Worm (Caenorhabditis elegans): Measurements from ENCODE around the gene srh-4.

Gene srh-4

DNA sequence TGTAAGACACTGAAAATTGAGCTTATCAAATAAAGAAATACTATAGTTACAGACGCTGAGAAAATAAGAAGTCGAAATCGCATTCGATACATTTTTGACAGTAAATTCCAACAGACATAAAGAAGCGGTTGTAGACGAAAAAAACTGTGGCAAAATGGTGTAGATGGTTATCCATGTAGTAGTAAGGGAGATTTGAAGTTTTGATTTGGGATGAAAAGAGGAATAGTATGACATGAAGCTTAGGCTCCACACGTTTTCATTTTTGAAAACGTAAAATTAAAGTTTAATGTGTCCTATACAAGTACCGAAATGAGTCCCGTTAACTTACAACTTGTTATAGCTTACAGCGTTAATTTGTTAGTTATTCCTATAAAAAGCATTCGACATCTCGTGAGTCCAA is 16.2 kb upstream of the srh-4 start, which contains the start of gene K09D9.9:
TSS of gene K09D9.9 (minus strand) at position 101 of the 400 bp plus-strand sequence.
- TF ChIP-seq ztf-29 (GFP tag; IDR thresholded peaks at IDR 0.05) (no peak), cog-1 (tag; optimal IDR thresholded peaks at IDR 0.05) (no peak), flt-1 (GFP tag; IDR thresholded peaks at IDR 0.05) (no peak), T22C8.4 (GFP tag; IDR thresholded peaks at IDR 0.05) (no peak), ref-1 (GFP tag; conservative IDR thresholded peaks at IDR 0.05) (no peak), tab-1 (GFP tag; IDR thresholded peaks at IDR 0.05) (no peak), klf-2 (GFP tag; conservative IDR thresholded peaks at IDR 0.05) (no peak)

- no peak for TF ChIP-seq tab-1 (GFP tag; IDR thresholded peaks at IDR 0.05)
- no peak for TF ChIP-seq flt-1 (GFP tag; IDR thresholded peaks at IDR 0.05)
- TF ChIP-seq ztf-29 (GFP tag; IDR thresholded peaks at IDR 0.05): no peak
- TF ChIP-seq med-1 (GFP tag; optimal IDR thresholded peaks at IDR 0.05; ENCODE audit: insufficient read depth): no peak
- TF ChIP-seq cog-1 (tag; optimal IDR thresholded peaks at IDR 0.05): no peak
- no peak for TF ChIP-seq T22C8.4 (GFP tag; IDR thresholded peaks at IDR 0.05)
- TF ChIP-seq ztf-23 (GFP tag; IDR thresholded peaks at IDR 0.05): no peak
These were observed 14.4 kb upstream of the srh-4 start, which contains the start of gene srx-62 for ce11 chrV:3995838-3996237. TSS of gene srx-62 (minus strand) at chrV:3995938.

- TF ChIP-seq med-1 (GFP tag; optimal IDR thresholded peaks at IDR 0.05; ENCODE audit: insufficient read depth) (no peak), cog-1 (tag; optimal IDR thresholded peaks at IDR 0.05) (no peak), ztf-23 (GFP tag; IDR thresholded peaks at IDR 0.05) (no peak), tab-1 (GFP tag; IDR thresholded peaks at IDR 0.05) (no peak), flt-1 (GFP tag; IDR thresholded peaks at IDR 0.05) (no peak), ref-1 (GFP tag; conservative IDR thresholded peaks at IDR 0.05) (no peak), T22C8.4 (GFP tag; IDR thresholded peaks at IDR 0.05) (no peak), ztf-29 (GFP tag; IDR thresholded peaks at IDR 0.05) (no peak), klf-2 (GFP tag; conservative IDR thresholded peaks at IDR 0.05) (no peak)
These were observed 5.7 kb upstream of the srh-4 start for ce11 chrV:4004577-4004976.

DNA sequence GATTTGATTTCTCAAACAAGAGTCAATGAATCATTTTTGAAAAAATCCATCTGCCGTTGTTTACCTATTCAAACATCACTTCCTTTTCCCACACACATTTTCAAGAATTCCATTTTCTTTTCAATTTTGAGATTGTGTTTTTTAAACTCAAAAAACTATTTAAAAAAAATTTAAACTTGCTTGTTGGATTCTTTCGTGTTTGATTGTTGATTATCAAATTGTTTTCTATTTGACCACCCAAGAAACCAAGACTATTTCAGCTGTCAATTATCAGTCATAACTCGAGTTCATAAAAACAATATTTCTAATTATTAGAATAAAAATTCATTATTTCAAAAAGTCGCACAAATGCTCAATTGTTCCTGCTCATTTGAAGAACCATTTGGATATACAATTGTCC is 5.1 kb upstream of the srh-4 start, which contains the start of gene srh-8:
TSS of gene srh-8 (plus strand) at position 301 of the 400 bp plus-strand sequence.
- TF ChIP-seq ztf-23 (GFP tag; IDR thresholded peaks at IDR 0.05) (no peak), ref-1 (GFP tag; conservative IDR thresholded peaks at IDR 0.05) (no peak), tab-1 (GFP tag; IDR thresholded peaks at IDR 0.05) (no peak), flt-1 (GFP tag; IDR thresholded peaks at IDR 0.05) (no peak), ztf-29 (GFP tag; IDR thresholded peaks at IDR 0.05) (no peak), med-1 (GFP tag; optimal IDR thresholded peaks at IDR 0.05; ENCODE audit: insufficient read depth) (no peak), klf-2 (GFP tag; conservative IDR thresholded peaks at IDR 0.05) (no peak), cog-1 (tag; optimal IDR thresholded peaks at IDR 0.05) (no peak), T22C8.4 (GFP tag; IDR thresholded peaks at IDR 0.05) (no peak)

DNA sequence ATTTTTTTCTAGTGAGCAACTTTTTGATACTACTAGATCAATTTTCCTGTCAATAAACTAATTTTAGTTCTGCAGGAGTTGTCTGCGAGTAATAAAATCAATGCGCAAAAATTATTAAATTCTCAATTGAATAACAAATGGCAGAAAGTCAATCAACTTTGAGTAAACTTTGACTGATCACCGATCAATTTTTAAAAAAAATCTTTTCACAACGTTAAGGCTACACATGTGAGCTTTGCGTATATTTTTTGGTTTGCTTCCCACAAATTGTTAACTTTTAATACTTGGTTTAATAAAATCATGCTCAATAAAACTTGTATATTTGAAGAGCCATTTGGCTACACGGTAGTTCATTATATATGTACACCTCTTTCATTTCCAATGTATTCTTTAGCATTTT is 2.3 kb upstream of the srh-4 start, which contains the start of gene srh-7:
TSS of gene srh-7 (plus strand) at position 301 of the 400 bp plus-strand sequence.
- TF ChIP-seq klf-2 (GFP tag; conservative IDR thresholded peaks at IDR 0.05) (no peak), flt-1 (GFP tag; IDR thresholded peaks at IDR 0.05) (no peak), med-1 (GFP tag; optimal IDR thresholded peaks at IDR 0.05; ENCODE audit: insufficient read depth) (no peak), ztf-23 (GFP tag; IDR thresholded peaks at IDR 0.05) (no peak), ztf-29 (GFP tag; IDR thresholded peaks at IDR 0.05) (no peak), T22C8.4 (GFP tag; IDR thresholded peaks at IDR 0.05) (no peak), tab-1 (GFP tag; IDR thresholded peaks at IDR 0.05) (no peak), cog-1 (tag; optimal IDR thresholded peaks at IDR 0.05) (no peak), ref-1 (GFP tag; conservative IDR thresholded peaks at IDR 0.05) (no peak)

DNA sequence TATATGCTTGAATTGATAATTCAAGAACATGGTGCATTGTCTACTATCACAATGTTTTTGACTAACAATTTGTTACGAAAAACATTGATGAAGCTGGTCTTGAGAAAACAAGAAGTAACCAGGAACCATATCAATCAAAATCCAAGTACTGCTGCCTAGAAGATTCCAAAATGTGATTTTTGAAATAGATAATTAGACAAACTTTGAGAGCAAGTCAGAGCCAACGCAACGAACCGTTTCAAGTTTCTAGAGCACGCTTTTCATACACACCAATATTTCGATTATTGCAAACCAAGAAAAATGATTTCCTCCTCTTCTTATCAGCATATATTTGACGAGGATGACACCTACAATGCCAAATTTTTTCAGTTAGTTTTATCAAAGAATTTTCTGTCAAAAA is 6.5 kb downstream of the srh-4 start, which contains the start of gene srw-89:
TSS of gene srw-89 (plus strand) at position 301 of the 400 bp plus-strand sequence.
- no peak for TF ChIP-seq T22C8.4 (GFP tag; IDR thresholded peaks at IDR 0.05)
- TF ChIP-seq cog-1 (tag; optimal IDR thresholded peaks at IDR 0.05): no peak
- no peak for TF ChIP-seq med-1 (GFP tag; optimal IDR thresholded peaks at IDR 0.05; ENCODE audit: insufficient read depth)
- no peak for TF ChIP-seq flt-1 (GFP tag; IDR thresholded peaks at IDR 0.05)
- no peak for TF ChIP-seq klf-2 (GFP tag; conservative IDR thresholded peaks at IDR 0.05)
- no peak for TF ChIP-seq ref-1 (GFP tag; conservative IDR thresholded peaks at IDR 0.05)
- TF ChIP-seq ztf-23 (GFP tag; IDR thresholded peaks at IDR 0.05): no peak
- no peak for TF ChIP-seq ztf-29 (GFP tag; IDR thresholded peaks at IDR 0.05)
- no peak for TF ChIP-seq tab-1 (GFP tag; IDR thresholded peaks at IDR 0.05)

- TF ChIP-seq T22C8.4 (GFP tag; IDR thresholded peaks at IDR 0.05) (no peak), ztf-29 (GFP tag; IDR thresholded peaks at IDR 0.05) (no peak), med-1 (GFP tag; optimal IDR thresholded peaks at IDR 0.05; ENCODE audit: insufficient read depth) (no peak), ztf-23 (GFP tag; IDR thresholded peaks at IDR 0.05) (no peak)
These were observed 8.3 kb downstream of the srh-4 start for ce11 chrV:4018591-4018990.

- no peak for TF ChIP-seq ref-1 (GFP tag; conservative IDR thresholded peaks at IDR 0.05)
- TF ChIP-seq tab-1 (GFP tag; IDR thresholded peaks at IDR 0.05): no peak
- TF ChIP-seq med-1 (GFP tag; optimal IDR thresholded peaks at IDR 0.05; ENCODE audit: insufficient read depth): no peak
- no peak for TF ChIP-seq cog-1 (tag; optimal IDR thresholded peaks at IDR 0.05)
These were observed 8.9 kb downstream of the srh-4 start, which contains the start of gene K09D9.3 for ce11 chrV:4019188-4019587. TSS of gene K09D9.3 (plus strand) at chrV:4019488.

DNA sequence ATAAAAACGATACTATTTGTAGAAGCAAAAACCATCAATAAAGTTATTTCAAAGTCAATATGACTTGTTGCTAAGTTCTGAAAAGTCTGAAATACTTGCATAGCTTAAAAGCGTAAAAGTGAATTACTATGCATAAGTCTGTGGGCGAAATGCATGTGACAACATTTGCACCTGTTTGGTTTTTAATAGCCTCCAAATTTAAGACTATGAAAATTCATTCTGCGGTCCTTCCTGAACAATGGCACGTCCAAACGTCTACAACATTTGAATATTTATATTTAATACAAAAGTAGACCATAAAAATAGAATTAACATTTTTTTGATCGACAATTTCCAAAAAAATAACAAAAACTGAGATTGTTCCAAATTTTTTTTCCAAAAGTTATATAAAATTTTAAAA is 11.5 kb downstream of the srh-4 start, which contains the start of gene K09D9.14:
TSS of gene K09D9.14 (minus strand) at position 101 of the 400 bp plus-strand sequence.
- TF ChIP-seq cog-1 (tag; optimal IDR thresholded peaks at IDR 0.05) (no peak), flt-1 (GFP tag; IDR thresholded peaks at IDR 0.05) (no peak), klf-2 (GFP tag; conservative IDR thresholded peaks at IDR 0.05) (no peak), ztf-29 (GFP tag; IDR thresholded peaks at IDR 0.05) (no peak), med-1 (GFP tag; optimal IDR thresholded peaks at IDR 0.05; ENCODE audit: insufficient read depth) (no peak), tab-1 (GFP tag; IDR thresholded peaks at IDR 0.05) (no peak), T22C8.4 (GFP tag; IDR thresholded peaks at IDR 0.05) (no peak), ztf-23 (GFP tag; IDR thresholded peaks at IDR 0.05) (no peak), ref-1 (GFP tag; conservative IDR thresholded peaks at IDR 0.05) (no peak)

ce11 chrV:4022309-4022708 is 12.0 kb downstream of the srh-4 start, which contains the start of gene cyp-35A3:
TSS of gene cyp-35A3 (plus strand) at chrV:4022609.
- no peak for TF ChIP-seq klf-2 (GFP tag; conservative IDR thresholded peaks at IDR 0.05)
- TF ChIP-seq med-1 (GFP tag; optimal IDR thresholded peaks at IDR 0.05; ENCODE audit: insufficient read depth): no peak
- TF ChIP-seq tab-1 (GFP tag; IDR thresholded peaks at IDR 0.05): no peak
- no peak for TF ChIP-seq cog-1 (tag; optimal IDR thresholded peaks at IDR 0.05)
- no peak for TF ChIP-seq ztf-29 (GFP tag; IDR thresholded peaks at IDR 0.05)
- TF ChIP-seq ref-1 (GFP tag; conservative IDR thresholded peaks at IDR 0.05): no peak
- no peak for TF ChIP-seq flt-1 (GFP tag; IDR thresholded peaks at IDR 0.05)
- TF ChIP-seq ztf-23 (GFP tag; IDR thresholded peaks at IDR 0.05): no peak

Measured in whole organism, midembryonic.